Worm (Caenorhabditis elegans): ENCODE results near the gene ttr-11.

DNA sequence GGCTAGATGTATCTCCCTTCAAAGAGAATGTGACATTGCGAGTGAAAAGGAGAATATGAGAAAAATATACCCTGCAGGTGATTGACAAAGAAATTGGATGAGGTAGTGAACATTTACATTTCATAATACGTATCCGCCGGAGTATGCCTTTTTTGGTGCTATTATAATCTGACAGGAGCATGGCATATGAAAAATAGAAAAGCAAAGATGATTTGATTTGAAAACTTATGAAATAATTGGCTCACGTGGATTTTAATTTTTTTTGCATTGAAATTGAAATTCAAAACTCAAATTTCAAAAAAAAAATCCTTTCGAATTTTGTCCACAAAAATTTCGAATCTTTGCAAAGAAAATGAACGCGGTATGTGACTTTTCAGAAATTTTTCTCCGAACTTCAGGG is at the start of gene ttr-11:
- TF ChIP-seq ceh-13 (GFP tag; optimal IDR thresholded peaks at IDR 0.05) (no peak), ama-1 (optimal IDR thresholded peaks at IDR 0.05) (no peak), aly-1 (tag; optimal IDR thresholded peaks at IDR 0.05) (no peak)

Data from whole organism, early embryonic.